Worm (Caenorhabditis elegans) whole organism, L4 larva: ENCODE measurements around the gene pap-1.
A peak's percentile ranks its signal among the peaks of the same experiment; 100 is the strongest.

Experiments
- F10B5.3 ChIP-seq: sonication (generic microtip); optimal IDR thresholded peaks from 2 replicates; lab custom pipeline; 2016; ENCODE audit warnings: mild to moderate bottlenecking, missing genetic modification characterization, missing compliant biosample characterization
- F26F4.8 ChIP-seq: fragments of 200-800 bp; sonication (Bioruptor generic); conservative IDR thresholded peaks from 2 replicates; pipeline ENCODE4 v1.3.6; 2022; ENCODE audit warnings: missing genetic modification characterization, missing compliant biosample characterization
- F49E8.2 ChIP-seq: sonication (generic microtip); optimal IDR thresholded peaks from 2 replicates; lab custom pipeline; 2016; ENCODE audit warnings: missing compliant biosample characterization, mild to moderate bottlenecking, missing genetic modification characterization, borderline replicate concordance
- T20F7.1 ChIP-seq: fragments of 200-800 bp; sonication (Bioruptor generic); optimal IDR thresholded peaks from 2 replicates; lab custom pipeline; 2018; ENCODE audit warnings: mild to moderate bottlenecking, missing genetic modification characterization, missing compliant biosample characterization
- T26A8.4 ChIP-seq: fragments of 200-800 bp; sonication (Bioruptor generic); IDR thresholded peaks from 2 replicates; pipeline ENCODE4 v1.3.6; 2022; ENCODE audit warnings: missing genetic modification characterization, missing compliant biosample characterization
- ZK546.5 ChIP-seq, 2 experiments: sonication (generic microtip); optimal IDR thresholded peaks; 2 replicates each; lab custom pipeline; 2017; ENCODE audit warnings: missing biosample characterization in 2 of 2, missing genetic modification characterization in 2 of 2
- ceh-32 ChIP-seq: sonication (generic microtip); optimal IDR thresholded peaks from 2 replicates; lab custom pipeline; 2016; ENCODE audit warnings: mild to moderate bottlenecking, missing genetic modification characterization, missing compliant biosample characterization; ENCODE audit not compliant: poor library complexity
- ceh-44 ChIP-seq: fragments of 200-800 bp; sonication (Bioruptor generic); IDR thresholded peaks from 2 replicates; pipeline ENCODE4 v1.3.6; 2022; ENCODE audit warnings: missing genetic modification reagents, missing genetic modification characterization, missing compliant biosample characterization
- cey-2 ChIP-seq: sonication (generic microtip); optimal IDR thresholded peaks from 3 replicates; lab custom pipeline; 2017; ENCODE audit warnings: missing genetic modification characterization, mild to moderate bottlenecking, missing compliant biosample characterization, antibody characterized with exemption, borderline replicate concordance; ENCODE audit not compliant: insufficient read depth
- ctbp-1 ChIP-seq: fragments of 200-800 bp; sonication (Bioruptor generic); IDR thresholded peaks from 2 replicates; pipeline ENCODE4 v1.3.6; 2022; ENCODE audit warnings: missing genetic modification reagents, missing genetic modification characterization, missing compliant biosample characterization
- daf-12 ChIP-seq: fragments of 150-350 bp; optimal IDR thresholded peaks from 2 replicates; lab custom pipeline; 2014; ENCODE audit warnings: missing biosample characterization, missing genetic modification reagents, missing genetic modification characterization
- dmd-6 ChIP-seq: fragments of 200-800 bp; sonication (Bioruptor generic); IDR thresholded peaks from 2 replicates; pipeline ENCODE4 v1.3.6; 2022; ENCODE audit warnings: missing genetic modification reagents, missing genetic modification characterization, missing compliant biosample characterization
- dmd-9 ChIP-seq: fragments of 200-800 bp; sonication (Bioruptor generic); IDR thresholded peaks from 2 replicates; pipeline ENCODE4 v1.3.6; 2022; ENCODE audit warnings: missing genetic modification reagents, missing genetic modification characterization, missing compliant biosample characterization
- dve-1 ChIP-seq: sonication (generic microtip); optimal IDR thresholded peaks from 2 replicates; lab custom pipeline; 2017; ENCODE audit warnings: antibody characterized with exemption, mild to moderate bottlenecking, missing genetic modification characterization, missing compliant biosample characterization; ENCODE audit not compliant: insufficient read depth
- gei-8 ChIP-seq: fragments of 200-800 bp; sonication (Bioruptor generic); optimal IDR thresholded peaks from 2 replicates; lab custom pipeline; 2018; ENCODE audit warnings: mild to moderate bottlenecking, missing genetic modification characterization, missing compliant biosample characterization
- hlh-11 ChIP-seq: fragments of 200-800 bp; sonication (Bioruptor generic); optimal IDR thresholded peaks from 2 replicates; lab custom pipeline; 2018; ENCODE audit warnings: mild to moderate bottlenecking, missing genetic modification characterization, missing compliant biosample characterization
- lin-39 ChIP-seq: fragments of 150-350 bp; optimal IDR thresholded peaks from 2 replicates; lab custom pipeline; 2014; ENCODE audit warnings: missing biosample characterization, missing genetic modification reagents, missing genetic modification characterization
- madf-5 ChIP-seq, 2 experiments: fragments of 200-800 bp; sonication (Bioruptor generic); IDR thresholded peaks; 2 replicates each; pipeline ENCODE4 v1.3.6; 2022; ENCODE audit warnings: missing compliant biosample characterization in 2 of 2, missing genetic modification characterization in 2 of 2
- mdl-1 ChIP-seq, 2 experiments: fragments of 150-350 bp in 1 of 2; sonication (generic microtip) in 1 of 2; optimal IDR thresholded peaks; 2 replicates each; lab custom pipeline; 2014 to 2017; ENCODE audit warnings: missing biosample characterization in 2 of 2, missing genetic modification characterization in 2 of 2
- mdt-29 ChIP-seq: fragments of 200-800 bp; sonication (Bioruptor generic); IDR thresholded peaks from 2 replicates; pipeline ENCODE4 v1.3.6; 2022; ENCODE audit warnings: missing genetic modification reagents, missing genetic modification characterization, missing compliant biosample characterization
- mes-2 ChIP-seq: sonication (generic microtip); optimal IDR thresholded peaks from 2 replicates; lab custom pipeline; 2016; ENCODE audit warnings: missing genotype, mild to moderate bottlenecking, missing genetic modification characterization, missing compliant biosample characterization; ENCODE audit not compliant: poor library complexity, severe bottlenecking
- nhr-10 ChIP-seq: fragments of 150-350 bp; optimal IDR thresholded peaks from 2 replicates; lab custom pipeline; 2014; ENCODE audit warnings: missing biosample characterization, missing genetic modification characterization
- nhr-111 ChIP-seq: fragments of 200-800 bp; sonication (Bioruptor generic); optimal IDR thresholded peaks from 2 replicates; lab custom pipeline; 2018; ENCODE audit warnings: mild to moderate bottlenecking, missing genetic modification characterization, missing compliant biosample characterization
- nhr-237 ChIP-seq: sonication (generic microtip); optimal IDR thresholded peaks from 2 replicates; lab custom pipeline; 2017; ENCODE audit warnings: missing biosample characterization, missing genetic modification characterization
- nhr-28 ChIP-seq: fragments of 150-350 bp; optimal IDR thresholded peaks from 2 replicates; lab custom pipeline; 2014; ENCODE audit warnings: missing biosample characterization, missing genetic modification characterization
- nhr-48 ChIP-seq: sonication (generic microtip); optimal IDR thresholded peaks from 2 replicates; lab custom pipeline; 2016; ENCODE audit warnings: mild to moderate bottlenecking, missing genetic modification characterization, missing compliant biosample characterization
- nhr-6 ChIP-seq: fragments of 150-350 bp; optimal IDR thresholded peaks from 2 replicates; lab custom pipeline; 2014; ENCODE audit warnings: missing biosample characterization, missing genetic modification characterization
- pha-4 ChIP-seq, 2 experiments: fragments of 150-350 bp in 1 of 2; fragments of 200-800 bp in 1 of 2; sonication (Bioruptor generic) in 1 of 2; IDR thresholded peaks in 1 of 2; optimal IDR thresholded peaks in 1 of 2; 2 replicates each; pipeline versions ENCODE4 v1.3.6 to Lab custom; 2014 to 2022; ENCODE audit warnings: missing genetic modification characterization in 2 of 2, missing genetic modification reagents in 2 of 2, missing biosample characterization in 1 of 2, missing compliant biosample characterization in 1 of 2
- php-3 ChIP-seq: fragments of 200-800 bp; sonication (Bioruptor generic); IDR thresholded peaks from 2 replicates; pipeline ENCODE4 v1.3.6; 2022; ENCODE audit warnings: missing genetic modification reagents, missing genetic modification characterization, missing compliant biosample characterization
- rbr-2 ChIP-seq: sonication (generic microtip); optimal IDR thresholded peaks from 2 replicates; lab custom pipeline; 2016; ENCODE audit warnings: missing genotype, missing genetic modification characterization, missing compliant biosample characterization
- set-16 ChIP-seq: fragments of 200-800 bp; sonication (Bioruptor generic); IDR thresholded peaks from 2 replicates; pipeline ENCODE4 v1.3.6; 2022; ENCODE audit warnings: missing genetic modification reagents, missing genetic modification characterization, missing compliant biosample characterization
- skn-1 ChIP-seq: fragments of 150-350 bp; optimal IDR thresholded peaks from 2 replicates; lab custom pipeline; 2014; ENCODE audit warnings: missing biosample characterization, missing genetic modification characterization
- spr-3 ChIP-seq: fragments of 200-800 bp; sonication (Bioruptor generic); optimal IDR thresholded peaks from 2 replicates; lab custom pipeline; 2018; ENCODE audit warnings: mild to moderate bottlenecking, missing genetic modification characterization, missing compliant biosample characterization
- unc-39 ChIP-seq: sonication (generic microtip); optimal IDR thresholded peaks from 2 replicates; lab custom pipeline; 2017; ENCODE audit warnings: missing biosample characterization, missing genetic modification characterization
- unc-62 ChIP-seq, 3 experiments: fragments of 150-350 bp in 1 of 3; sonication (generic microtip); optimal IDR thresholded peaks in 2 of 3; peaks in 1 of 3; 1 replicate in 1 of 3; 2 replicates in 2 of 3; lab custom pipeline; 2014 to 2017; ENCODE audit warnings: missing biosample characterization in 3 of 3, missing genetic modification characterization in 3 of 3, missing genetic modification reagents in 3 of 3, missing genotype in 1 of 3
- vab-7 ChIP-seq: fragments of 200-800 bp; sonication (Bioruptor generic); IDR thresholded peaks from 2 replicates; pipeline ENCODE4 v1.3.6; 2022; ENCODE audit warnings: missing genetic modification reagents, missing genetic modification characterization, missing compliant biosample characterization
- zag-1 ChIP-seq: fragments of 150-350 bp; optimal IDR thresholded peaks from 2 replicates; lab custom pipeline; 2014; ENCODE audit warnings: missing biosample characterization, missing genetic modification characterization
- zfp-2 ChIP-seq: sonication (generic microtip); optimal IDR thresholded peaks from 2 replicates; lab custom pipeline; 2016; ENCODE audit warnings: mild to moderate bottlenecking, missing genetic modification characterization, missing compliant biosample characterization
- ztf-11 ChIP-seq: fragments of 150-350 bp; optimal IDR thresholded peaks from 2 replicates; lab custom pipeline; 2014; ENCODE audit warnings: missing biosample characterization, missing genetic modification characterization
- ztf-7 ChIP-seq: fragments of 150-350 bp; optimal IDR thresholded peaks from 2 replicates; lab custom pipeline; 2014; ENCODE audit warnings: missing biosample characterization, missing genetic modification characterization

pap-1 gene

ce11 chrV:10416925-10417324, 24.8 kb upstream of the pap-1 start, which contains the start of gene F15H10.10:
Gene F15H10.10 (minus strand): TSS chrV:10417025.
- no peak for TF ChIP-seq nhr-237 (tag; lab: Kevin White, UChicago)
- no peak for TF ChIP-seq dmd-9
- TF ChIP-seq skn-1 (tag; lab: Kevin White, UChicago), result no peak
- no peak for TF ChIP-seq F10B5.3 (tag; lab: Kevin White, UChicago)
- no peak for TF ChIP-seq gei-8
- TF ChIP-seq ceh-32 (tag; lab: Kevin White, UChicago), result no peak
- TF ChIP-seq mdt-29 (GFP tag; lab: Robert Waterston, UW), result no peak
- no peak for TF ChIP-seq ztf-11 (tag; lab: Kevin White, UChicago)
- no peak for TF ChIP-seq zag-1 (tag; lab: Kevin White, UChicago)
- no peak for TF ChIP-seq ZK546.5 (tag; optimal IDR thresholded peaks at IDR 0.05; lab: Kevin White, UChicago)
- no peak for TF ChIP-seq nhr-111
- TF ChIP-seq daf-12, result no peak
- no peak for TF ChIP-seq ztf-7 (tag; lab: Kevin White, UChicago)
- TF ChIP-seq ceh-44 (GFP tag; lab: Robert Waterston, UW), result no peak
- no peak for TF ChIP-seq lin-39
- no peak for TF ChIP-seq vab-7 (GFP tag; lab: Robert Waterston, UW)
- TF ChIP-seq nhr-28 (tag; lab: Kevin White, UChicago), result no peak
- no peak for TF ChIP-seq dve-1
- TF ChIP-seq php-3, result no peak

DNA sequence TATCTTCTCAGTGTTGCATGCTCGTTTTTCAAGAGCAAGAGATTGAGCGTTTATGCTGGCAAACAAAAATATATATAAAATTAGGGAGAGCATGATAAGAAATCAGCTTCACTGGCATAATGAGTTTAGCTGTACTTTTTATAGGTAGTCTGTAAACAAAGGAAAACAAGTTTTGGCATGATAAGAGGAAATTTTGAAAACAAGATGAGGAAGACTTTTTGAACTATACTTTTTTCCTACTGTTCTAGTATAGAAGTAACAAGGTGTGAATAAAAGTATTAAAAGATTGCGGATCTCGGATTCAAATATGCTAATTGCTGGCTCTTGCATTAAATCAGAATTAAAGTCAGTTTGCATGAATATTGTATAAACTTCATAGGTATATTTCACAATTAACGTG, 22.8 kb upstream of the pap-1 start, which contains the start of gene F15H10.5:
TSS of gene F15H10.5 (minus strand) at position 101 of the 400 bp plus-strand sequence.
- TF ChIP-seq nhr-48 (tag; lab: Kevin White, UChicago), result no peak

- peak; percentile 96 for TF ChIP-seq set-16 (GFP tag; lab: Robert Waterston, UW)
- TF ChIP-seq madf-5 (GFP tag; IDR thresholded peaks at IDR 0.05; lab: Robert Waterston, UW), result peak in 1 of 2 experiments; percentile 59; a peak in 1 of 4 replicates
These were observed 20.9 kb upstream of the pap-1 start for ce11 chrV:10420843-10421242.

ce11 chrV:10421802-10422201, 20.0 kb upstream of the pap-1 start, which contains the start of gene col-13:
Gene col-13 (minus strand): TSS chrV:10421902.
- TF ChIP-seq F49E8.2 (tag; lab: Kevin White, UChicago) (no peak), mes-2 (tag; lab: Kevin White, UChicago) (no peak), pha-4 (GFP tag; IDR thresholded peaks at IDR 0.05; lab: Robert Waterston, UW) (no peak), pha-4 (tag; optimal IDR thresholded peaks at IDR 0.05; lab: Kevin White, UChicago) (no peak), ctbp-1 (no peak), zfp-2 (tag; lab: Kevin White, UChicago) (no peak), nhr-6 (tag; lab: Kevin White, UChicago) (no peak), nhr-10 (no peak), mdl-1 (tag; optimal IDR thresholded peaks at IDR 0.05; lab: Kevin White, UChicago) (no peak), nhr-111 (no peak), hlh-11 (no peak), dmd-9 (no peak), F26F4.8 (GFP tag; lab: Robert Waterston, UW) (no peak), rbr-2 (no peak), unc-39 (tag; lab: Kevin White, UChicago) (no peak), dmd-6 (GFP tag; lab: Robert Waterston, UW) (no peak)

ce11 chrV:10423511-10423910, 18.3 kb upstream of the pap-1 start:
- TF ChIP-seq spr-3 (no peak), T26A8.4 (peak; percentile 62; the same call in 1 of the 2 replicates), cey-2 (tag; lab: Kevin White, UChicago) (peak; percentile 4), unc-62 (GFP tag; optimal IDR thresholded peaks at IDR 0.05 in 1 of 2; lab: Kevin White, UChicago) (peak in 1 of 2 experiments; percentile 66), unc-62 (tag; optimal IDR thresholded peaks at IDR 0.05; lab: Kevin White, UChicago) (no peak), T20F7.1 (GFP tag; lab: Kevin White, UChicago) (peak; percentile 6), mes-2 (tag; lab: Kevin White, UChicago) (no peak)
